Worm (Caenorhabditis elegans) whole organism, L4/young adult: Measurements from ENCODE around the gene sec-22.

Experiments used
- W03F9.2 ChIP-seq: fragments of 150-350 bp; optimal IDR thresholded peaks from 2 replicates; lab custom pipeline; 2014; ENCODE audit warnings: missing biosample characterization, missing genetic modification characterization
- him-1 ChIP-seq: sonication (generic microtip); optimal IDR thresholded peaks from 2 replicates; lab custom pipeline; 2016; ENCODE audit warnings: missing genotype, missing genetic modification reagents, missing genetic modification characterization, missing compliant biosample characterization

ce11 chrX:1085000-1085399, 49.7 kb downstream of the sec-22 start:
- TF ChIP-seq him-1 (no peak), W03F9.2 (tag; lab: Kevin White, UChicago) (no peak)
